Fruit fly (Drosophila melanogaster) Kc167 (cell line): Measurements from ENCODE around the gene Cpr78E.

Source experiments
- h ChIP-seq: fragments of >200 bp; optimal IDR thresholded peaks from 3 replicates; lab custom pipeline; 2018; ENCODE audit warnings: missing external identifiers
- insv ChIP-seq: fragments of >200 bp; optimal IDR thresholded peaks from 3 replicates; lab custom pipeline; 2018; ENCODE audit warnings: missing external identifiers
- ttk ChIP-seq: sonication (Bioruptor generic); optimal IDR thresholded peaks from 2 replicates; lab custom pipeline; 2017; ENCODE audit warnings: missing external identifiers

DNA sequence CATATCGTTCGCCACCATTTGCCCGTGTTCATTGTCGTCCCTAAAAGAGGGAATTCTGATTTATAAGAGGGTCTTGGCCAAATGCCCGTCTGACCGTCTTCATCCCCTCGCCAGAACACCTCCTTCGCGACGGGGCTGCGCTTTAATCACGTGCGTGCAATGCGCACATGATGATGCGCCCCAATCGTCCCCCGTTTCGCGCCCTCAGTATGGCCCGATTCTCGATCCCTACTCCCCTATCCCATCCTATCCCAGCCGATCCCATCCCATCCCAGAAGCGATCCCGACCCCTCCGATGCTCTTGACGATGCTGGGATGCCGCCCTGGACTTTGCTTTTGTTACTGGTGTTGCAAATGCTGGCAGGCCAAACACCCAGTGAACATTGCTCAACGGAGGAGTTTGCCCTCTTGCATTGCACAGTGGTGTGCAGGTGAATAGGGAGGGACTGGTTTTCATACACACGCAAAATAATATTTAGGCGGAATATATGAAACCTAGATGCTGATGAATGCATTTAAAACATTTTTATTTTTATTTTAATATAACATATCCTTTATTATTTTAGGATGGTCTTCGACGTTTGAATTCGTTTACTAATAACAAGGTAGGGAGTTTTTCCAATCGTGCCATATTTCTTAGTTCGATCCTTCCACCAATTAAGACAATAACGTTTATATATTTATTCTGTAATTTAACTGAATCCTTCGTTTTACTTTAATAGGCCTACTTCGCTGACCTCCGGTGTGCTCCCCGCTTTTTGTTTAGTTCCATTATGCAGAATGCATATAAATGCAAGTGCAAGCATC, 43.2 kb upstream of the Cpr78E start:
- no peak for TF ChIP-seq insv (lab: Kevin White, UChicago)
- TF ChIP-seq ttk, result no peak
- TF ChIP-seq h (lab: Kevin White, UChicago), result no peak
